Worm (Caenorhabditis elegans) whole organism, L1 larva: ENCODE results near the gene oac-48.

Source experiments
- C34B4.2 ChIP-seq: sonication (generic microtip); optimal IDR thresholded peaks from 2 replicates; lab custom pipeline; 2017; ENCODE audit warnings: mild to moderate bottlenecking, missing genetic modification characterization, missing compliant biosample characterization
- aha-1 ChIP-seq: fragments of 150-350 bp; optimal IDR thresholded peaks from 2 replicates; lab custom pipeline; 2014; ENCODE audit warnings: missing biosample characterization, missing genetic modification characterization
- ces-1 ChIP-seq: fragments of 150-350 bp; optimal IDR thresholded peaks from 2 replicates; lab custom pipeline; 2014; ENCODE audit warnings: missing biosample characterization, missing genetic modification reagents, missing genetic modification characterization
- isw-1 ChIP-seq: fragments of 200-800 bp; sonication (Bioruptor generic); IDR thresholded peaks from 2 replicates; pipeline ENCODE4 v1.3.6; 2022; ENCODE audit warnings: missing genetic modification characterization, missing compliant biosample characterization
- jun-1 ChIP-seq: fragments of 150-350 bp; optimal IDR thresholded peaks from 2 replicates; lab custom pipeline; 2014; ENCODE audit warnings: missing biosample characterization, missing genetic modification reagents, missing genetic modification characterization
- mdl-1 ChIP-seq, 2 experiments: fragments of 150-350 bp; optimal IDR thresholded peaks; 2 replicates each; lab custom pipeline; 2014 to 2017; ENCODE audit warnings: missing biosample characterization in 2 of 2, missing genetic modification characterization in 2 of 2, inconsistent platforms in 1 of 2
- mep-1 ChIP-seq: fragments of 150-350 bp; optimal IDR thresholded peaks from 2 replicates; lab custom pipeline; 2014; ENCODE audit warnings: missing biosample characterization, missing genetic modification characterization
- nhr-11 ChIP-seq: fragments of 150-350 bp; optimal IDR thresholded peaks from 2 replicates; lab custom pipeline; 2014; ENCODE audit warnings: missing biosample characterization, missing genetic modification characterization
- nhr-237 ChIP-seq: fragments of 150-350 bp; optimal IDR thresholded peaks from 2 replicates; lab custom pipeline; 2014; ENCODE audit warnings: missing biosample characterization, missing genetic modification characterization
- nhr-28 ChIP-seq: fragments of 150-350 bp; optimal IDR thresholded peaks from 2 replicates; lab custom pipeline; 2014; ENCODE audit warnings: missing biosample characterization, missing genetic modification characterization
- nhr-76 ChIP-seq: sonication (generic microtip); optimal IDR thresholded peaks from 2 replicates; lab custom pipeline; 2017; ENCODE audit warnings: missing biosample characterization, missing genetic modification characterization
- tbx-2 ChIP-seq: sonication (generic microtip); optimal IDR thresholded peaks from 2 replicates; lab custom pipeline; 2016; ENCODE audit warnings: missing genetic modification characterization, missing compliant biosample characterization
- zag-1 ChIP-seq: fragments of 150-350 bp; optimal IDR thresholded peaks from 2 replicates; lab custom pipeline; 2014; ENCODE audit warnings: missing biosample characterization, missing genetic modification characterization
- ztf-11 ChIP-seq, 2 experiments: sonication (generic microtip); optimal IDR thresholded peaks; 2 replicates each; lab custom pipeline; 2016 to 2017; ENCODE audit warnings: missing genetic modification characterization in 2 of 2, missing biosample characterization in 1 of 2, missing compliant biosample characterization in 1 of 2

DNA sequence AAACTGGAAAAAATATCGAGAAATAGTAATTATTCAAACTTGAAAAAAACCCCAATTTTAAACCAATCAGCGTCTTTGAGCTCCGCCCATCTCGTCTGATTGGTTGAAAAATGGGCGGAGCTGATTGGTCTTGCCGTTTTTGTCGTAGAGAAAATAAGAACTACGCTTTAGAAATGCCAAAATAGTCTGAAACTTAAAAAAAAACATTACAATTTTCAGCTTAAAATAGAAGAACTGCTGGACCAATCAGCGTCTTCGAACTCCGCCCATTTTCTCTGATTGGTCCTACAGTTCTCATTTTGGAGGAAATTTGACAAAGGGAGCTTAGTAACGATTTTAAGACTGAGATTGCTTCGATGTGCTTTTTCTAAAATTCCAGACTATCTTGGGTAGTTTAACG, 5.9 kb downstream of the oac-48 start:
- no peak for TF ChIP-seq zag-1 (tag; lab: Kevin White, UChicago)
- no peak for TF ChIP-seq nhr-11 (tag; lab: Kevin White, UChicago)
- no peak for TF ChIP-seq jun-1 (tag; lab: Kevin White, UChicago)
- no peak for TF ChIP-seq mep-1
- TF ChIP-seq aha-1 (tag; lab: Kevin White, UChicago), result no peak
- no peak for TF ChIP-seq C34B4.2 (tag; lab: Kevin White, UChicago)
- TF ChIP-seq nhr-28 (tag; lab: Kevin White, UChicago), result no peak
- TF ChIP-seq ztf-11 (tag; optimal IDR thresholded peaks at IDR 0.05; lab: Kevin White, UChicago), result no peak
- TF ChIP-seq tbx-2 (tag; lab: Kevin White, UChicago), result no peak
- no peak for TF ChIP-seq nhr-76 (tag; lab: Kevin White, UChicago)
- no peak for TF ChIP-seq isw-1 (GFP tag; lab: Robert Waterston, UW)
- TF ChIP-seq mdl-1 (tag; optimal IDR thresholded peaks at IDR 0.05; lab: Kevin White, UChicago), result no peak
- TF ChIP-seq nhr-237 (tag; lab: Kevin White, UChicago), result no peak
- no peak for TF ChIP-seq ces-1 (GFP tag; lab: Kevin White, UChicago)
